Worm (Caenorhabditis elegans) whole organism, L1 larva: ENCODE results near the gene M03F4.4.

Experiments
- C04F5.9 ChIP-seq: sonication (generic microtip); optimal IDR thresholded peaks from 2 replicates; lab custom pipeline; 2016; ENCODE audit warnings: missing genetic modification characterization, missing compliant biosample characterization
- C34B4.2 ChIP-seq: sonication (generic microtip); optimal IDR thresholded peaks from 2 replicates; lab custom pipeline; 2017; ENCODE audit warnings: mild to moderate bottlenecking, missing genetic modification characterization, missing compliant biosample characterization
- F16B12.6 ChIP-seq: fragments of 150-350 bp; optimal IDR thresholded peaks from 2 replicates; lab custom pipeline; 2014; ENCODE audit warnings: missing biosample characterization, missing genetic modification characterization
- Y116A8C.19 ChIP-seq: sonication (generic microtip); optimal IDR thresholded peaks from 2 replicates; lab custom pipeline; 2016; ENCODE audit warnings: missing compliant biosample characterization, missing genetic modification characterization, borderline replicate concordance
- alr-1 ChIP-seq: fragments of 200-800 bp; sonication (Bioruptor generic); optimal IDR thresholded peaks from 2 replicates; lab custom pipeline; 2018; ENCODE audit warnings: borderline replicate concordance, mild to moderate bottlenecking, missing genetic modification characterization, missing compliant biosample characterization
- ceh-63 ChIP-seq: fragments of 200-800 bp; sonication (Bioruptor generic); optimal IDR thresholded peaks from 2 replicates; lab custom pipeline; 2018; ENCODE audit warnings: mild to moderate bottlenecking, missing genetic modification characterization, missing compliant biosample characterization
- dpl-1 ChIP-seq, 3 experiments: fragments of 150-350 bp in 2 of 3; sonication (generic microtip) in 1 of 3; optimal IDR thresholded peaks; 2 replicates each; lab custom pipeline; 2014 to 2017; ENCODE audit warnings: missing biosample characterization in 3 of 3, missing genetic modification characterization in 3 of 3, missing genetic modification reagents in 3 of 3
- dsc-1 ChIP-seq: sonication (generic microtip); optimal IDR thresholded peaks from 2 replicates; lab custom pipeline; 2016; ENCODE audit warnings: mild to moderate bottlenecking, missing genetic modification characterization, missing compliant biosample characterization
- efl-1 ChIP-seq, 4 experiments: fragments of 150-350 bp; optimal IDR thresholded peaks in 3 of 4; peaks in 1 of 4; 1 replicate in 1 of 4; 2 replicates in 3 of 4; lab custom pipeline; 2014; ENCODE audit warnings: missing biosample characterization in 2 of 4, missing genetic modification characterization in 2 of 4, missing genetic modification reagents in 2 of 4
- egl-13 ChIP-seq: sonication (generic microtip); optimal IDR thresholded peaks from 2 replicates; lab custom pipeline; 2016; ENCODE audit warnings: missing genotype, missing genetic modification reagents, missing genetic modification characterization, missing compliant biosample characterization
- egl-27 ChIP-seq, 2 experiments: fragments of 150-350 bp in 1 of 2; sonication (generic microtip); optimal IDR thresholded peaks; 3 replicates each; lab custom pipeline; 2017 to 2018; ENCODE audit warnings: missing biosample characterization in 2 of 2, missing genetic modification characterization in 2 of 2, missing genetic modification reagents in 2 of 2
- elt-2 ChIP-seq: sonication (generic microtip); optimal IDR thresholded peaks from 2 replicates; lab custom pipeline; 2016; ENCODE audit warnings: missing genetic modification characterization, mild to moderate bottlenecking, inconsistent platforms, missing compliant biosample characterization, missing genetic modification reagents
- elt-3 ChIP-seq, 6 experiments: fragments of 150-350 bp in 1 of 6; sonication (generic microtip); optimal IDR thresholded peaks; 2 replicates each; lab custom pipeline; 2017 to 2018; ENCODE audit warnings: missing biosample characterization in 6 of 6, missing genetic modification characterization in 6 of 6, inconsistent platforms in 1 of 6
- fkh-4 ChIP-seq: sonication (generic microtip); optimal IDR thresholded peaks from 2 replicates; lab custom pipeline; 2016; ENCODE audit warnings: missing compliant biosample characterization, missing genetic modification characterization, borderline replicate concordance
- hlh-17 ChIP-seq: fragments of 200-800 bp; sonication (Bioruptor generic); optimal IDR thresholded peaks from 2 replicates; lab custom pipeline; 2018; ENCODE audit warnings: missing genetic modification characterization, mild to moderate bottlenecking, missing compliant biosample characterization, moderate library complexity, borderline replicate concordance
- hlh-4 ChIP-seq: sonication (generic microtip); optimal IDR thresholded peaks from 2 replicates; lab custom pipeline; 2016; ENCODE audit warnings: mild to moderate bottlenecking, missing genetic modification characterization, missing compliant biosample characterization
- irx-1 ChIP-seq: sonication (generic microtip); optimal IDR thresholded peaks from 2 replicates; lab custom pipeline; 2016; ENCODE audit warnings: missing genetic modification characterization, missing compliant biosample characterization
- jun-1 ChIP-seq: fragments of 150-350 bp; optimal IDR thresholded peaks from 2 replicates; lab custom pipeline; 2014; ENCODE audit warnings: missing biosample characterization, missing genetic modification reagents, missing genetic modification characterization
- lin-35 ChIP-seq, 2 experiments: fragments of 150-350 bp; optimal IDR thresholded peaks; 2 replicates each; lab custom pipeline; 2014; ENCODE audit warnings: missing biosample characterization in 2 of 2, missing genetic modification characterization in 2 of 2, missing genetic modification reagents in 2 of 2
- lin-39 ChIP-seq: fragments of 150-350 bp; optimal IDR thresholded peaks from 2 replicates; lab custom pipeline; 2014; ENCODE audit warnings: missing biosample characterization, missing genetic modification reagents, missing genetic modification characterization
- mef-2 ChIP-seq: fragments of 150-350 bp; optimal IDR thresholded peaks from 2 replicates; lab custom pipeline; 2014; ENCODE audit warnings: missing biosample characterization, missing genetic modification characterization
- nhr-11 ChIP-seq: fragments of 150-350 bp; optimal IDR thresholded peaks from 2 replicates; lab custom pipeline; 2014; ENCODE audit warnings: missing biosample characterization, missing genetic modification characterization
- nhr-19 ChIP-seq: fragments of 200-800 bp; sonication (Bioruptor generic); conservative IDR thresholded peaks from 2 replicates; pipeline ENCODE4 v1.3.6; 2022; ENCODE audit warnings: missing genetic modification characterization, missing compliant biosample characterization
- nhr-237 ChIP-seq: fragments of 150-350 bp; optimal IDR thresholded peaks from 2 replicates; lab custom pipeline; 2014; ENCODE audit warnings: missing biosample characterization, missing genetic modification characterization
- nhr-28 ChIP-seq: fragments of 150-350 bp; optimal IDR thresholded peaks from 2 replicates; lab custom pipeline; 2014; ENCODE audit warnings: missing biosample characterization, missing genetic modification characterization
- nhr-71 ChIP-seq: sonication (generic microtip); optimal IDR thresholded peaks from 2 replicates; lab custom pipeline; 2016; ENCODE audit warnings: mild to moderate bottlenecking, missing genetic modification characterization, moderate library complexity, missing compliant biosample characterization
- nhr-77 ChIP-seq: fragments of 150-350 bp; optimal IDR thresholded peaks from 2 replicates; lab custom pipeline; 2014; ENCODE audit warnings: missing biosample characterization, missing genetic modification characterization
- nhr-85 ChIP-seq: sonication (generic microtip); peaks from one replicate; lab custom pipeline; 2016; ENCODE audit warnings: missing genetic modification characterization, inconsistent platforms, missing compliant biosample characterization
- pqm-1 ChIP-seq: sonication (generic microtip); optimal IDR thresholded peaks from 3 replicates; lab custom pipeline; 2017; ENCODE audit warnings: missing biosample characterization, missing genetic modification characterization
- skn-1 ChIP-seq: fragments of 150-350 bp; optimal IDR thresholded peaks from 2 replicates; lab custom pipeline; 2014; ENCODE audit warnings: missing biosample characterization, missing genetic modification characterization
- snpc-4 ChIP-seq: fragments of 150-350 bp; optimal IDR thresholded peaks from 2 replicates; lab custom pipeline; 2014; ENCODE audit warnings: missing biosample characterization, missing genetic modification characterization
- snu-23 ChIP-seq: sonication (generic microtip); optimal IDR thresholded peaks from 2 replicates; lab custom pipeline; 2016; ENCODE audit warnings: missing genetic modification characterization, missing compliant biosample characterization
- sup-37 ChIP-seq: fragments of 200-800 bp; sonication (Bioruptor generic); optimal IDR thresholded peaks from 2 replicates; lab custom pipeline; 2018; ENCODE audit warnings: mild to moderate bottlenecking, missing genetic modification characterization, missing compliant biosample characterization
- tbx-2 ChIP-seq: sonication (generic microtip); optimal IDR thresholded peaks from 2 replicates; lab custom pipeline; 2016; ENCODE audit warnings: missing genetic modification characterization, missing compliant biosample characterization
- tlp-1 ChIP-seq: fragments of 150-350 bp; optimal IDR thresholded peaks from 2 replicates; lab custom pipeline; 2014; ENCODE audit warnings: missing biosample characterization, missing genetic modification characterization
- unc-30 ChIP-seq: sonication (generic microtip); optimal IDR thresholded peaks from 2 replicates; lab custom pipeline; 2017; ENCODE audit warnings: missing biosample characterization, missing genetic modification characterization
- unc-86 ChIP-seq: sonication (generic microtip); optimal IDR thresholded peaks from 2 replicates; lab custom pipeline; 2016; ENCODE audit warnings: missing genetic modification characterization, missing compliant biosample characterization

Gene M03F4.4

ce11 chrX:4957259-4957658, at the start of gene M03F4.4 (continued):
- TF ChIP-seq irx-1 (tag; lab: Kevin White, UChicago) (no peak), hlh-17 (GFP tag; lab: Kevin White, UChicago) (no peak), tbx-2 (tag; lab: Kevin White, UChicago) (peak; percentile 79), elt-3 (tag; optimal IDR thresholded peaks at IDR 0.05; lab: Kevin White, UChicago) (no peak), dsc-1 (peak; percentile 77), C34B4.2 (tag; lab: Kevin White, UChicago) (no peak), nhr-28 (tag; lab: Kevin White, UChicago) (no peak), hlh-4 (no peak), alr-1 (tag; lab: Kevin White, UChicago) (no peak), dpl-1 (GFP tag; optimal IDR thresholded peaks at IDR 0.05; lab: Kevin White, UChicago) (no peak), snu-23 (GFP tag; lab: Kevin White, UChicago) (peak; percentile 70), unc-30 (tag; lab: Kevin White, UChicago) (no peak), egl-13 (tag; lab: Kevin White, UChicago) (no peak), skn-1 (tag; lab: Kevin White, UChicago) (no peak), fkh-4 (tag; lab: Kevin White, UChicago) (peak; percentile 61), tlp-1 (tag; lab: Kevin White, UChicago) (no peak), pqm-1 (tag; lab: Kevin White, UChicago) (no peak), snpc-4 (tag; lab: Kevin White, UChicago) (no peak), Y116A8C.19 (tag; lab: Kevin White, UChicago) (no peak), nhr-237 (tag; lab: Kevin White, UChicago) (no peak), mef-2 (tag; lab: Kevin White, UChicago) (no peak), nhr-77 (tag; lab: Kevin White, UChicago) (peak; percentile 62), nhr-85 (tag; lab: Kevin White, UChicago) (no peak), lin-39 (tag; lab: Kevin White, UChicago) (peak; percentile 46), egl-27 (tag; optimal IDR thresholded peaks at IDR 0.05; lab: Kevin White, UChicago) (no peak), C04F5.9 (no peak), nhr-11 (tag; lab: Kevin White, UChicago) (peak; percentile 40), sup-37 (GFP tag; lab: Kevin White, UChicago) (peak; percentile 65), nhr-71 (tag; lab: Kevin White, UChicago) (peak; percentile 94), nhr-19 (peak; percentile 87), ceh-63 (GFP tag; lab: Kevin White, UChicago) (no peak)
- TF ChIP-seq, all 84 proteins: peak for 24

ce11 chrX:5006972-5007371, 49.8 kb upstream of the M03F4.4 start:
- TF ChIP-seq jun-1 (tag; lab: Kevin White, UChicago) (no peak), elt-2 (tag; lab: Kevin White, UChicago) (peak; percentile 56)

- TF ChIP-seq efl-1 (optimal IDR thresholded peaks at IDR 0.05; lab: Kevin White, UChicago) (no peak), efl-1 (GFP tag; optimal IDR thresholded peaks at IDR 0.05 in 1 of 2; lab: Kevin White, UChicago) (peak in 1 of 2 experiments; percentile 56), unc-86 (tag; lab: Kevin White, UChicago) (no peak), hlh-17 (GFP tag; lab: Kevin White, UChicago) (no peak), lin-35 (GFP tag; optimal IDR thresholded peaks at IDR 0.05; lab: Kevin White, UChicago) (no peak), F16B12.6 (tag; lab: Kevin White, UChicago) (no peak), irx-1 (tag; lab: Kevin White, UChicago) (no peak)
These were observed 47.7 kb upstream of the M03F4.4 start, which contains the start of gene hsd-2 for ce11 chrX:5004940-5005339. TSS of gene hsd-2 (plus strand) at chrX:5005240.
